Worm (Caenorhabditis elegans) whole organism, early embryonic: ENCODE measurements around the gene spc-2.

Experiments
- B0310.2 ChIP-seq: sonication (generic microtip); optimal IDR thresholded peaks from 2 replicates; lab custom pipeline; 2016; ENCODE audit warnings: mild to moderate bottlenecking, missing genetic modification characterization, missing compliant biosample characterization
- F13C5.2 ChIP-seq: sonication (generic microtip); optimal IDR thresholded peaks from 2 replicates; lab custom pipeline; 2017; ENCODE audit warnings: mild to moderate bottlenecking, missing genetic modification characterization, inconsistent platforms, missing compliant biosample characterization
- aly-1 ChIP-seq: sonication (generic microtip); optimal IDR thresholded peaks from 2 replicates; lab custom pipeline; 2016; ENCODE audit warnings: missing genetic modification characterization, missing compliant biosample characterization
- ama-1 ChIP-seq: fragments of 150-350 bp; optimal IDR thresholded peaks from 2 replicates; lab custom pipeline; 2014
- ceh-13 ChIP-seq: fragments of 200-800 bp; sonication (Bioruptor generic); optimal IDR thresholded peaks from 2 replicates; lab custom pipeline; 2018; ENCODE audit warnings: mild to moderate bottlenecking, missing genetic modification characterization, missing compliant biosample characterization
- ceh-36 ChIP-seq: sonication (generic microtip); optimal IDR thresholded peaks from 2 replicates; lab custom pipeline; 2016; ENCODE audit warnings: missing genetic modification characterization, inconsistent platforms, missing compliant biosample characterization
- ets-7 ChIP-seq: sonication (generic microtip); optimal IDR thresholded peaks from 2 replicates; lab custom pipeline; 2016; ENCODE audit warnings: missing genotype, missing genetic modification characterization, missing compliant biosample characterization
- flt-1 ChIP-seq: fragments of 200-800 bp; sonication (Bioruptor generic); IDR thresholded peaks from 2 replicates; pipeline ENCODE4 v1.3.6; 2022; ENCODE audit warnings: missing genetic modification characterization, missing compliant biosample characterization
- hmbx-1 ChIP-seq: sonication (generic microtip); optimal IDR thresholded peaks from 2 replicates; lab custom pipeline; 2016; ENCODE audit warnings: mild to moderate bottlenecking, missing genetic modification characterization, missing compliant biosample characterization
- hmg-4 ChIP-seq: fragments of 200-800 bp; sonication (Bioruptor generic); optimal IDR thresholded peaks from 2 replicates; lab custom pipeline; 2018; ENCODE audit warnings: mild to moderate bottlenecking, missing genetic modification characterization, missing compliant biosample characterization
- hnd-1 ChIP-seq: sonication (generic microtip); optimal IDR thresholded peaks from 2 replicates; lab custom pipeline; 2016; ENCODE audit warnings: missing genetic modification characterization, missing compliant biosample characterization
- pes-1 ChIP-seq: fragments of 200-800 bp; sonication (Bioruptor generic); IDR thresholded peaks from 2 replicates; pipeline ENCODE4 v1.3.6; 2022; ENCODE audit warnings: missing genetic modification reagents, missing genetic modification characterization, missing compliant biosample characterization
- scrt-1 ChIP-seq: fragments of 200-800 bp; sonication (Bioruptor generic); IDR thresholded peaks from 2 replicates; pipeline ENCODE4 v1.3.6; 2022; ENCODE audit warnings: missing genetic modification characterization, missing compliant biosample characterization
- sea-1 ChIP-seq: fragments of 200-800 bp; sonication (Bioruptor generic); conservative IDR thresholded peaks from 2 replicates; pipeline ENCODE4 v1.3.6; 2022; ENCODE audit warnings: missing genetic modification characterization, missing compliant biosample characterization
- tbx-11 ChIP-seq: fragments of 200-800 bp; sonication (Bioruptor generic); IDR thresholded peaks from 2 replicates; pipeline ENCODE4 v1.3.6; 2022; ENCODE audit warnings: missing genetic modification characterization, missing compliant biosample characterization
- tbx-37 ChIP-seq: fragments of 200-800 bp; sonication (Bioruptor generic); conservative IDR thresholded peaks from 2 replicates; pipeline ENCODE4 v1.3.6; 2022; ENCODE audit warnings: missing genetic modification reagents, missing genetic modification characterization, missing compliant biosample characterization
- tra-4 ChIP-seq: sonication (generic microtip); optimal IDR thresholded peaks from 2 replicates; lab custom pipeline; 2017; ENCODE audit warnings: missing genetic modification characterization, missing compliant biosample characterization

The spc-2 gene

DNA sequence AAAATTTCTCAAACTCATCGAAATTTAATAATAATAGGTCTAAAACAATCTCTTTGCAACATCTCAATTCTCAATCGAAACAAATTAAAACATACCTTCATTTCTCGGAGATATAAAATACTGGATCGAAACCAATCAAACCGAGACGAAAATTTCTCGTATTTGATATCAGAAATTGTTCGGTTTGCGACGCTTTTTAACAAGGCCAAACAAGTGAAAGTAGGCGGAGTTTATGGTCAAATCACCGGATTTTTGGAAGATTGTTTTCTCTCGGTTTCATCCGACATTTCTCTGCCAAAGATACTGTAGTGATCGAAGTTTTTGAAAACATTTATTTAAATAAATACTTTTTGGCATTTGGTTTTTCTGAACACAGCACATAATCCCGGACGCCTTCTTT, 53.7 kb downstream of the spc-2 start, which contains the start of gene C02F5.14:
C02F5.14 (minus strand) TSS at position 157 of the 400 bp plus-strand sequence.
- no peak for TF ChIP-seq tbx-11 (GFP tag; lab: Robert Waterston, UW)
- no peak for TF ChIP-seq ceh-13 (GFP tag; lab: Kevin White, UChicago)
- TF ChIP-seq hmbx-1 (tag; lab: Kevin White, UChicago), result no peak
- no peak for TF ChIP-seq tbx-37 (GFP tag; lab: Robert Waterston, UW)
- no peak for TF ChIP-seq F13C5.2
- TF ChIP-seq pes-1, result no peak
- TF ChIP-seq hmg-4 (GFP tag; lab: Kevin White, UChicago), result no peak
- no peak for TF ChIP-seq ama-1
- TF ChIP-seq tra-4 (tag; lab: Kevin White, UChicago), result no peak

DNA sequence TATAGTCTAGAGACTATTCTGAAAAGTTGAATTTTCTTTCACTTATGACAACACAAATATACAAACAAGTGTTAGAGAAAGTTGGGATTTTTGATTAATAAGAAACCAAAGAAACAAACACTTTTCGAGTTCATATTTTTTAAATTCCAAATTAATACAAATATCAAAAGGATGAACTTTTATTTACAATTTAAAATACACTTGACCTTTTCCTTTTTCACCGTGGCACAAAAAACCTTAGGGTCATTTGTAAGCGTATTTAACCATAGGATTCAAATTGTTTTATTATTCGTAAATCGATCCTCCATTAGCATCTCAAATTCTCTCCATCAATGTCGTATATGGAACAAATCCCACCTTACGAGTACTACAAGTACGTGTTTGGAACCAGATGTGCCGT, 54.2 kb downstream of the spc-2 start, which contains the start of gene C02F5.5:
C02F5.5 (plus strand) TSS at position 301 of the 400 bp plus-strand sequence.
- TF ChIP-seq F13C5.2 (no peak), flt-1 (no peak), ets-7 (no peak), aly-1 (tag; lab: Kevin White, UChicago) (no peak), hmbx-1 (tag; lab: Kevin White, UChicago) (no peak), B0310.2 (tag; lab: Kevin White, UChicago) (no peak), tbx-11 (GFP tag; lab: Robert Waterston, UW) (no peak), tbx-37 (GFP tag; lab: Robert Waterston, UW) (no peak), hnd-1 (tag; lab: Kevin White, UChicago) (no peak), hmg-4 (GFP tag; lab: Kevin White, UChicago) (no peak), ceh-13 (GFP tag; lab: Kevin White, UChicago) (no peak), pes-1 (no peak), tra-4 (tag; lab: Kevin White, UChicago) (no peak), scrt-1 (GFP tag; lab: Robert Waterston, UW) (no peak), ceh-36 (tag; lab: Kevin White, UChicago) (no peak), sea-1 (GFP tag; lab: Robert Waterston, UW) (no peak)

DNA sequence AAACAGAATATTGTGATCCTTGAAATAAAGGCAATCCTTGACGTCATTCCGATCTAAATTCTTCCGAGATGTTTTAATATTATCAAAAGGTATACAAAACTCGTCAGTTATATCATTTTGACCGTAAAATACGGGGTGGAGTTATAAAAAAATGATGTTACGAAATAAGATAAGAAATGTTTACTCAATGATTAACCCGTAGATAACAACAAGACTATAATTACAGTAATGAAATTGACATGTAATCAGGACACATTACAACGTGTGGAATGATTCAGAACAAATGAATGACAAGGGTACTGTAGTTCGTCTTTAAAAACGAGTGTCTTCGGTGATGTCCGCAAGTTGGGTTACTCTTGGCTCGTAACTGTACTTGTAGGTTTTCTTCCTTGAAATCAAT, 56.1 kb downstream of the spc-2 start, which contains the start of gene tsp-2:
tsp-2 (minus strand) TSS at position 109 of the 400 bp plus-strand sequence.
- TF ChIP-seq hmg-4 (GFP tag; lab: Kevin White, UChicago), result no peak
- no peak for TF ChIP-seq hnd-1 (tag; lab: Kevin White, UChicago)
- TF ChIP-seq ceh-13 (GFP tag; lab: Kevin White, UChicago), result no peak
- no peak for TF ChIP-seq F13C5.2
- no peak for TF ChIP-seq aly-1 (tag; lab: Kevin White, UChicago)
- no peak for TF ChIP-seq scrt-1 (GFP tag; lab: Robert Waterston, UW)
- no peak for TF ChIP-seq tbx-37 (GFP tag; lab: Robert Waterston, UW)
- no peak for TF ChIP-seq B0310.2 (tag; lab: Kevin White, UChicago)
- no peak for TF ChIP-seq ets-7
- no peak for TF ChIP-seq ceh-36 (tag; lab: Kevin White, UChicago)
- no peak for TF ChIP-seq ama-1
- TF ChIP-seq flt-1, result no peak
